Worm (Caenorhabditis elegans): ENCODE measurements around the gene F53A3.7.

Gene F53A3.7

DNA sequence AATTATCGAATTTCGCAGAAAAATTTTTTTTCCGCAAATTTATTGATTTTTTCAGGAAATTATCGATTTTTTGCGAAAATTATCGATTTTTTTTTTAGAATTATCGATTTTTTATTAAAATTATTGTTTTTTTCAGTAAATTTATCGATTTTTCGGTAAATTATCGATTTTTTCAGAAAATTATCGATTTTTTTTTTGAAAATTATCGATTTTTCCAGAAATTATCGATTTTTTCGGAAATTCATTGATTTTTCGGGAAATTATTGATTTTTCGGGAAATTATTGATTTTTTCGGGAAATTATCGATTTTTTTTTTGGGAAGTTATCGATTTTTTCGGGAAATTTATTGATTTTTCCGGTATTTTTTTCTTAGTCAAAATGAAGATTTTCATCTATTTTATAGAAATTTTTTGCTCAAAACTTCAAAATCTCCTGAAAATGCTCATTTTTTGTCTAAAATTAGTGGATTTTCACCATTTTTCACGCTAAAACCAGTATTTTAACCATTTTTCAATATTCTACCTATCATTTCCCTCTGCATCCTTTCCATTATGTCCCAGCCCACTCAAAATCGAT is 4.3 kb downstream of the F53A3.7 start:
- TF ChIP-seq unc-120 (tag; optimal IDR thresholded peaks at IDR 0.05; ENCODE audit: poor library complexity, severe bottlenecking): no peak
- TF ChIP-seq nhr-28 (tag; optimal IDR thresholded peaks at IDR 0.05): no peak
- no peak for TF ChIP-seq unc-39 (tag; optimal IDR thresholded peaks at IDR 0.05)

- peak; percentile 10 for TF ChIP-seq mls-2 (tag; optimal IDR thresholded peaks at IDR 0.05)
- peak; percentile 1 for TF ChIP-seq unc-120 (tag; optimal IDR thresholded peaks at IDR 0.05; ENCODE audit: poor library complexity, severe bottlenecking)
- TF ChIP-seq elt-1 (tag; optimal IDR thresholded peaks at IDR 0.05; ENCODE audit: borderline replicate concordance, insufficient read depth): no peak
- peak; percentile 21 for TF ChIP-seq mep-1 (tag; optimal IDR thresholded peaks at IDR 0.05)
- TF ChIP-seq nhr-2 (tag; optimal IDR thresholded peaks at IDR 0.05): no peak
These were observed 10.7 kb downstream of the F53A3.7 start, which contains the start of gene mboa-6 for ce11 chrIII:1961895-1962506. mboa-6 (minus strand) TSS chrIII:1961945.

ce11 chrIII:1962552-1962951 is 11.2 kb downstream of the F53A3.7 start:
- no peak for TF ChIP-seq unc-120 (tag; optimal IDR thresholded peaks at IDR 0.05; ENCODE audit: poor library complexity, severe bottlenecking)
- TF ChIP-seq drap-1 (GFP tag; optimal IDR thresholded peaks at IDR 0.05): no peak
- TF ChIP-seq elt-1 (tag; optimal IDR thresholded peaks at IDR 0.05; ENCODE audit: borderline replicate concordance, insufficient read depth): no peak
- no peak for TF ChIP-seq nhr-28 (tag; optimal IDR thresholded peaks at IDR 0.05)

DNA sequence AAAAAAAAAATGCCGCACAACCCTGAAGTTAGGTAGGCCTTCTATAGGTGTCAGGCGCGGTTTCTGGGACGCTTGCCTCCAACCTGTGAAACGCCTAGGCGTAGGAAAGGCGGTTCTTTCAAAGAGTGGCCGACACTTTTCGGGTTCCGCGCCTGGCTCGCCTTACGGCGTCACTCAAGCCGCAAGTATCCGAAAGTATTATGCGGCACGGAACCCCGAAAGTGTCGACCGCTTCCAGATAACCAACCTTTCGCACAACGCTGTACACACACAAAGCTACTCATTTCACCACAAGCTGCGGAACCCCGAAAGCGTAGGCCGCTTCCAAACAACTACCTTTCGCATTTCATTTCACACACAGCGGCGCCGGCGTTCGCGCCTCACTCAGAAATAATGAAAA is 11.8 kb downstream of the F53A3.7 start:
- TF ChIP-seq ham-2 (GFP tag; optimal IDR thresholded peaks at IDR 0.05) (no peak), sptf-1 (tag; optimal IDR thresholded peaks at IDR 0.05) (no peak), elt-1 (tag; optimal IDR thresholded peaks at IDR 0.05; ENCODE audit: borderline replicate concordance, insufficient read depth) (no peak), bed-3 (GFP tag; optimal IDR thresholded peaks at IDR 0.05) (no peak), ceh-83 (GFP tag; optimal IDR thresholded peaks at IDR 0.05) (peak; percentile 1), unc-62 (GFP tag; optimal IDR thresholded peaks at IDR 0.05) (no peak)

DNA sequence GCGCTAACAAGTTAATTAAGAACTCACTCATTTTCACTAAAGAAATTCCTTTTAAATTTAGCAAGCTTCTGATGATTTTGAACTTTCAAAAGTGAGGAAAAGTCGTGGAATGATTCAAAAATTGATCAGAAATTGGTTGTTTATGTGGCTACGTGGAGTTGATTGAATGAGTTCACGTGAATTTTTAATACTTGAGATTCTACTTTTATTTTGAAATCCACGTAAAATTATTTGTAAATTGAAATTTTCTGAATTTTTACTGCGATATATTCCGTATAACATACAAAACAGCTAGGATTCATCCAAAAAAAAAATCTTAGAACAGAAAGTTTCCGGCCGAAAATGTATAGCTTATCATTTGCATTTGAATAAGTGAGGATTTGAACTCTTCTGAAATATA is 18.5 kb downstream of the F53A3.7 start, which contains the start of gene moa-1:
Gene moa-1 (minus strand): TSS at position 101 of the 400 bp plus-strand sequence.
- no peak for TF ChIP-seq nhr-28 (tag; optimal IDR thresholded peaks at IDR 0.05)
- TF ChIP-seq mls-2 (tag; optimal IDR thresholded peaks at IDR 0.05): no peak
- no peak for TF ChIP-seq ztf-11 (tag; optimal IDR thresholded peaks at IDR 0.05)
- no peak for TF ChIP-seq lin-32 (GFP tag; optimal IDR thresholded peaks at IDR 0.05)
- no peak for TF ChIP-seq sptf-1 (tag; optimal IDR thresholded peaks at IDR 0.05)
- no peak for TF ChIP-seq tbx-8 (GFP tag; optimal IDR thresholded peaks at IDR 0.05)
- TF ChIP-seq snpc-4 (tag; optimal IDR thresholded peaks at IDR 0.05): no peak
- TF ChIP-seq lin-13 (tag; optimal IDR thresholded peaks at IDR 0.05): no peak
- no peak for TF ChIP-seq nhr-2 (tag; optimal IDR thresholded peaks at IDR 0.05)
- TF ChIP-seq ceh-43 (GFP tag; optimal IDR thresholded peaks at IDR 0.05): no peak
- no peak for TF ChIP-seq nhr-12 (tag; optimal IDR thresholded peaks at IDR 0.05)
- no peak for TF ChIP-seq M03D4.4 (tag; optimal IDR thresholded peaks at IDR 0.05)
- no peak for TF ChIP-seq mep-1 (tag; optimal IDR thresholded peaks at IDR 0.05)
- no peak for TF ChIP-seq lsy-2 (tag; optimal IDR thresholded peaks at IDR 0.05)
- no peak for TF ChIP-seq ceh-83 (GFP tag; optimal IDR thresholded peaks at IDR 0.05)
- no peak for TF ChIP-seq hlh-1 (tag; optimal IDR thresholded peaks at IDR 0.05)
- TF ChIP-seq pha-4 (tag; optimal IDR thresholded peaks at IDR 0.05): no peak

ce11 chrIII:1970433-1970832 is 19.1 kb downstream of the F53A3.7 start, which contains the start of gene R155.5:
R155.5 (minus strand) TSS chrIII:1970533.
- TF ChIP-seq lin-32 (GFP tag; optimal IDR thresholded peaks at IDR 0.05): no peak

DNA sequence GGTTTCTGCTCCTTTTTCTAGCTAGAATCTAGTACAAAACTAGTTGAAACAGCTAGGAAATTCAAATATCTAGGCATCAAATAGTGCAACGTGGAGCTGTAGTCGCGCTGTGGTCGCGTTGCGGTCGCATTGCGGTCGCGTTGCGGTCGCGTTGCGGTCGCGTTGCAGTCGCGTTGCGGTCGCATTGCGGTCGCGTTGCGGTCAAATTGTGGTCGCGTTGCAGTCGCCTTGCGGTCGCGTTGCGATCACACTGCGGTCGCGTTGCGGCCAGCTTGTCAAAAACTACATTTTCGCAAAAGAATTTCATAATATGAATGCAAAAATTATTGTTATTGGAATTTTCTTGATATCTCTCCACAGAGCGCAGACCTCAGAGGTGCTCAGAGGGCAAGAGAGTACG is 24.7 kb downstream of the F53A3.7 start:
- TF ChIP-seq unc-120 (tag; optimal IDR thresholded peaks at IDR 0.05; ENCODE audit: poor library complexity, severe bottlenecking) (no peak), tbx-8 (GFP tag; optimal IDR thresholded peaks at IDR 0.05) (no peak), elt-3 (tag; optimal IDR thresholded peaks at IDR 0.05) (no peak), nhr-28 (tag; optimal IDR thresholded peaks at IDR 0.05) (no peak), nhr-12 (tag; optimal IDR thresholded peaks at IDR 0.05) (no peak), M03D4.4 (tag; optimal IDR thresholded peaks at IDR 0.05) (no peak), lin-13 (tag; optimal IDR thresholded peaks at IDR 0.05) (no peak), sptf-1 (tag; optimal IDR thresholded peaks at IDR 0.05) (no peak), lsy-2 (tag; optimal IDR thresholded peaks at IDR 0.05) (no peak), nhr-76 (tag; optimal IDR thresholded peaks at IDR 0.05) (no peak), mab-5 (tag; optimal IDR thresholded peaks at IDR 0.05) (no peak), unc-62 (GFP tag; optimal IDR thresholded peaks at IDR 0.05) (no peak), sem-2 (GFP tag; optimal IDR thresholded peaks at IDR 0.05) (no peak), blmp-1 (tag; optimal IDR thresholded peaks at IDR 0.05) (no peak), mep-1 (tag; optimal IDR thresholded peaks at IDR 0.05) (no peak), snpc-4 (tag; optimal IDR thresholded peaks at IDR 0.05) (no peak), hlh-1 (tag; optimal IDR thresholded peaks at IDR 0.05) (no peak), ceh-43 (GFP tag; optimal IDR thresholded peaks at IDR 0.05) (no peak), drap-1 (GFP tag; optimal IDR thresholded peaks at IDR 0.05) (no peak)

Measured in whole organism, mixed stage, embryonic.